Worm (Caenorhabditis elegans): ENCODE data around the gene clx-1.

ce11 chrIV:7734619-7735018 lies at the start of gene clx-1:
- TF ChIP-seq him-1 (tag; optimal IDR thresholded peaks at IDR 0.05) = no peak
- TF ChIP-seq W03F9.2 (tag; optimal IDR thresholded peaks at IDR 0.05) = no peak
- TF ChIP-seq dao-5 (tag; optimal IDR thresholded peaks at IDR 0.05) = no peak

All from whole organism, L4/young adult.